Worm (Caenorhabditis elegans): ENCODE results near the gene gst-7.
"Not testable (repeated sequence)": the region's sequence is repeated elsewhere in the genome, so short reads cannot be mapped to it uniquely, and the experiment has no call there.

Gene gst-7

ce11 chrII:4881727-4882126, at the start of gene gst-7:
Gene gst-7, plus strand, starts transcription at chrII:4882062.
- no peak for TF ChIP-seq ceh-28 (tag; optimal IDR thresholded peaks at IDR 0.05)
- TF ChIP-seq nhr-23 (tag; optimal IDR thresholded peaks at IDR 0.05) = peak; percentile 34
- peak; percentile 76 for TF ChIP-seq pqm-1 (tag; optimal IDR thresholded peaks at IDR 0.05)
- no peak for TF ChIP-seq ceh-82 (tag; optimal IDR thresholded peaks at IDR 0.05)
- peak; percentile 25 for TF ChIP-seq nhr-25 (tag; optimal IDR thresholded peaks at IDR 0.05)
- peak; percentile 92 for TF ChIP-seq elt-2 (tag; optimal IDR thresholded peaks at IDR 0.05)
- TF ChIP-seq ztf-11 (tag; optimal IDR thresholded peaks at IDR 0.05) = no peak
- TF ChIP-seq pha-4 (tag; optimal IDR thresholded peaks at IDR 0.05) = peak; percentile 92
- no peak for TF ChIP-seq R02D3.7 (tag; optimal IDR thresholded peaks at IDR 0.05)
- peak; percentile 40 for TF ChIP-seq nfya-1 (tag; optimal IDR thresholded peaks at IDR 0.05; ENCODE audit: insufficient read depth)
- TF ChIP-seq nhr-12 (tag; optimal IDR thresholded peaks at IDR 0.05) = no peak
- peak; percentile 96 for TF ChIP-seq skn-1 (tag; optimal IDR thresholded peaks at IDR 0.05)
- peak; percentile 26 for TF ChIP-seq lin-39 (tag; optimal IDR thresholded peaks at IDR 0.05)

ce11 chrII:4834761-4835160, 47.1 kb upstream of the gst-7 start, which contains the start of the genes C33F10.11 and C33F10.1:
Gene C33F10.11, minus strand, starts transcription at chrII:4834861.
Gene C33F10.1, plus strand, starts transcription at chrII:4835023.
- no peak for TF ChIP-seq nhr-12 (tag; optimal IDR thresholded peaks at IDR 0.05)
- no peak for TF ChIP-seq mml-1 (tag; optimal IDR thresholded peaks at IDR 0.05)
- no peak for TF ChIP-seq mdl-1 (tag; optimal IDR thresholded peaks at IDR 0.05)
- TF ChIP-seq unc-39 (tag; optimal IDR thresholded peaks at IDR 0.05) = no peak
- TF ChIP-seq snpc-4 (tag; optimal IDR thresholded peaks at IDR 0.05) = no peak
- no peak for TF ChIP-seq ceh-9 (tag; optimal IDR thresholded peaks at IDR 0.05)
- TF ChIP-seq nhr-77 (tag; optimal IDR thresholded peaks at IDR 0.05) = no peak
- no peak for TF ChIP-seq skn-1 (tag; optimal IDR thresholded peaks at IDR 0.05)
- no peak for TF ChIP-seq fkh-2 (tag; optimal IDR thresholded peaks at IDR 0.05)
- TF ChIP-seq ceh-28 (tag; optimal IDR thresholded peaks at IDR 0.05) = no peak
- no peak for TF ChIP-seq nhr-76 (tag; optimal IDR thresholded peaks at IDR 0.05)
- no peak for TF ChIP-seq eor-1 (tag; optimal IDR thresholded peaks at IDR 0.05)
- no peak for TF ChIP-seq nhr-67 (tag; optimal IDR thresholded peaks at IDR 0.05)
- no peak for TF ChIP-seq jun-1 (tag; optimal IDR thresholded peaks at IDR 0.05)
- no peak for TF ChIP-seq egl-27 (tag; optimal IDR thresholded peaks at IDR 0.05)
- no peak for TF ChIP-seq lin-15B (tag; optimal IDR thresholded peaks at IDR 0.05)

ce11 chrII:4837659-4838058, 44.2 kb upstream of the gst-7 start, which contains the start of gene C33F10.12:
Gene C33F10.12, minus strand, starts transcription at chrII:4837759.
- TF ChIP-seq egl-27 (tag; optimal IDR thresholded peaks at IDR 0.05) (no peak), unc-39 (tag; optimal IDR thresholded peaks at IDR 0.05) (no peak)

ce11 chrII:4842143-4842658, 39.7 kb upstream of the gst-7 start, which contains the start of the genes T23B7.2 and nspd-4:
Gene T23B7.2, minus strand, starts transcription at chrII:4842243.
Gene nspd-4, plus strand, starts transcription at chrII:4842608.
- TF ChIP-seq mml-1, ceh-82, nhr-12 (tag; optimal IDR thresholded peaks at IDR 0.05): not testable (repeated sequence)

ce11 chrII:4849885-4850284, 32.0 kb upstream of the gst-7 start, which contains the start of gene T23B7.3:
Gene T23B7.3, plus strand, starts transcription at chrII:4850185.
- TF ChIP-seq ceh-82 (tag; optimal IDR thresholded peaks at IDR 0.05) = no peak
- no peak for TF ChIP-seq ceh-16 (tag; optimal IDR thresholded peaks at IDR 0.05)
- no peak for TF ChIP-seq zag-1 (tag; optimal IDR thresholded peaks at IDR 0.05)
- TF ChIP-seq nhr-77 (tag; optimal IDR thresholded peaks at IDR 0.05) = no peak
- TF ChIP-seq hmg-11 (tag; optimal IDR thresholded peaks at IDR 0.05) = no peak
- no peak for TF ChIP-seq nhr-76 (tag; optimal IDR thresholded peaks at IDR 0.05)
- no peak for TF ChIP-seq mml-1 (tag; optimal IDR thresholded peaks at IDR 0.05)
- no peak for TF ChIP-seq ZK546.5 (tag; optimal IDR thresholded peaks at IDR 0.05)
- TF ChIP-seq mdl-1 (tag; optimal IDR thresholded peaks at IDR 0.05) = no peak
- no peak for TF ChIP-seq ama-1 (optimal IDR thresholded peaks at IDR 0.05)

- TF ChIP-seq sea-2 (GFP tag; optimal IDR thresholded peaks at IDR 0.05) = no peak
- peak; percentile 74 for TF ChIP-seq elt-1 (tag; optimal IDR thresholded peaks at IDR 0.05)
- peak; percentile 31 for TF ChIP-seq ceh-82 (tag; optimal IDR thresholded peaks at IDR 0.05)
- TF ChIP-seq unc-39 (tag; optimal IDR thresholded peaks at IDR 0.05) = no peak
- no peak for TF ChIP-seq nhr-67 (tag; optimal IDR thresholded peaks at IDR 0.05)
- no peak for TF ChIP-seq mdl-1 (tag; optimal IDR thresholded peaks at IDR 0.05)
- TF ChIP-seq snpc-4 (tag; optimal IDR thresholded peaks at IDR 0.05) = peak; percentile 92
- peak; percentile 39 for TF ChIP-seq pqm-1 (tag; optimal IDR thresholded peaks at IDR 0.05)
- TF ChIP-seq lin-39 (tag; optimal IDR thresholded peaks at IDR 0.05) = peak; percentile 49
- TF ChIP-seq nhr-23 (tag; optimal IDR thresholded peaks at IDR 0.05) = peak; percentile 99
- peak; percentile 91 for TF ChIP-seq lin-15B (tag; optimal IDR thresholded peaks at IDR 0.05)
- TF ChIP-seq nhr-77 (tag; optimal IDR thresholded peaks at IDR 0.05) = peak; percentile 29
- peak; percentile 84 for TF ChIP-seq ceh-28 (tag; optimal IDR thresholded peaks at IDR 0.05)
- peak; percentile 58 for TF ChIP-seq nhr-11 (tag; optimal IDR thresholded peaks at IDR 0.05)
- TF ChIP-seq nhr-43 (tag; optimal IDR thresholded peaks at IDR 0.05; ENCODE audit: poor library complexity, severe bottlenecking) = peak; percentile 95
- no peak for TF ChIP-seq ztf-11 (tag; optimal IDR thresholded peaks at IDR 0.05)
- no peak for TF ChIP-seq ceh-9 (tag; optimal IDR thresholded peaks at IDR 0.05)
- TF ChIP-seq daf-12 (tag; optimal IDR thresholded peaks at IDR 0.05) = peak; percentile 17
- TF ChIP-seq mml-1 (tag; optimal IDR thresholded peaks at IDR 0.05) = no peak
- peak; percentile 94 for TF ChIP-seq jun-1 (tag; optimal IDR thresholded peaks at IDR 0.05)
- TF ChIP-seq skn-1 (tag; optimal IDR thresholded peaks at IDR 0.05) = peak; percentile 88
- TF ChIP-seq fkh-2 (tag; optimal IDR thresholded peaks at IDR 0.05) = no peak
- peak; percentile 40 for TF ChIP-seq zag-1 (tag; optimal IDR thresholded peaks at IDR 0.05)
- TF ChIP-seq pha-4 (tag; optimal IDR thresholded peaks at IDR 0.05) = peak; percentile 97
- peak; percentile 84 for TF ChIP-seq egl-5 (tag; optimal IDR thresholded peaks at IDR 0.05)
- peak; percentile 75 for TF ChIP-seq hmg-11 (tag; optimal IDR thresholded peaks at IDR 0.05)
- TF ChIP-seq elt-2 (tag; optimal IDR thresholded peaks at IDR 0.05) = peak; percentile 91
- TF ChIP-seq nhr-12 (tag; optimal IDR thresholded peaks at IDR 0.05) = no peak
Measured at ce11 chrII:4851594-4852106, 30.2 kb upstream of the gst-7 start, which contains the start of gene dnj-9. Gene dnj-9, plus strand, starts transcription at chrII:4852056.
